Worm (Caenorhabditis elegans) whole organism, L1 larva: ENCODE data around the gene C31E10.5.

Experiments used
- C34B4.2 ChIP-seq: sonication (generic microtip); optimal IDR thresholded peaks from 2 replicates; lab custom pipeline; 2017; ENCODE audit warnings: mild to moderate bottlenecking, missing genetic modification characterization, missing compliant biosample characterization
- aha-1 ChIP-seq: fragments of 150-350 bp; optimal IDR thresholded peaks from 2 replicates; lab custom pipeline; 2014; ENCODE audit warnings: missing biosample characterization, missing genetic modification characterization
- ama-1 ChIP-seq: fragments of 150-350 bp; optimal IDR thresholded peaks from 2 replicates; lab custom pipeline; 2014
- ceh-88 ChIP-seq: fragments of 200-800 bp; sonication (Bioruptor generic); IDR thresholded peaks from 2 replicates; pipeline ENCODE4 v1.3.6; 2022; ENCODE audit warnings: missing genetic modification characterization, missing compliant biosample characterization
- ceh-90 ChIP-seq: sonication (generic microtip); optimal IDR thresholded peaks from 2 replicates; lab custom pipeline; 2016; ENCODE audit warnings: missing genetic modification characterization, missing compliant biosample characterization
- ces-1 ChIP-seq: fragments of 150-350 bp; optimal IDR thresholded peaks from 2 replicates; lab custom pipeline; 2014; ENCODE audit warnings: missing biosample characterization, missing genetic modification reagents, missing genetic modification characterization
- dsc-1 ChIP-seq: sonication (generic microtip); optimal IDR thresholded peaks from 2 replicates; lab custom pipeline; 2016; ENCODE audit warnings: mild to moderate bottlenecking, missing genetic modification characterization, missing compliant biosample characterization
- efl-1 ChIP-seq, 4 experiments: fragments of 150-350 bp; optimal IDR thresholded peaks in 3 of 4; peaks in 1 of 4; 1 replicate in 1 of 4; 2 replicates in 3 of 4; lab custom pipeline; 2014; ENCODE audit warnings: missing biosample characterization in 2 of 4, missing genetic modification characterization in 2 of 4, missing genetic modification reagents in 2 of 4
- efl-3 ChIP-seq: fragments of 200-800 bp; sonication (Bioruptor generic); optimal IDR thresholded peaks from 2 replicates; lab custom pipeline; 2018; ENCODE audit warnings: mild to moderate bottlenecking, missing genetic modification characterization, missing compliant biosample characterization
- elt-2 ChIP-seq: sonication (generic microtip); optimal IDR thresholded peaks from 2 replicates; lab custom pipeline; 2016; ENCODE audit warnings: missing genetic modification characterization, mild to moderate bottlenecking, inconsistent platforms, missing compliant biosample characterization, missing genetic modification reagents
- elt-3 ChIP-seq, 6 experiments: fragments of 150-350 bp in 1 of 6; sonication (generic microtip); optimal IDR thresholded peaks; 2 replicates each; lab custom pipeline; 2017 to 2018; ENCODE audit warnings: missing biosample characterization in 6 of 6, missing genetic modification characterization in 6 of 6, inconsistent platforms in 1 of 6
- ets-5 ChIP-seq: fragments of 200-800 bp; sonication (Bioruptor generic); IDR thresholded peaks from 2 replicates; pipeline ENCODE4 v1.3.6; 2022; ENCODE audit warnings: missing genetic modification characterization, missing compliant biosample characterization
- fkh-8 ChIP-seq: sonication (generic microtip); optimal IDR thresholded peaks from 2 replicates; lab custom pipeline; 2016; ENCODE audit warnings: mild to moderate bottlenecking, missing genetic modification characterization, missing compliant biosample characterization
- lin-14 ChIP-seq: fragments of 200-800 bp; sonication (Bioruptor generic); optimal IDR thresholded peaks from 2 replicates; lab custom pipeline; 2018; ENCODE audit warnings: mild to moderate bottlenecking, missing genetic modification characterization, moderate library complexity, missing compliant biosample characterization
- lin-35 ChIP-seq, 2 experiments: fragments of 150-350 bp; optimal IDR thresholded peaks; 2 replicates each; lab custom pipeline; 2014; ENCODE audit warnings: missing biosample characterization in 2 of 2, missing genetic modification characterization in 2 of 2, missing genetic modification reagents in 2 of 2
- lir-3 ChIP-seq: sonication (generic microtip); optimal IDR thresholded peaks from 2 replicates; lab custom pipeline; 2016; ENCODE audit warnings: mild to moderate bottlenecking, missing genetic modification characterization, moderate library complexity, missing compliant biosample characterization; ENCODE audit not compliant: poor library complexity
- mep-1 ChIP-seq: fragments of 150-350 bp; optimal IDR thresholded peaks from 2 replicates; lab custom pipeline; 2014; ENCODE audit warnings: missing biosample characterization, missing genetic modification characterization
- nhr-12 ChIP-seq: sonication (generic microtip); optimal IDR thresholded peaks from 2 replicates; lab custom pipeline; 2017; ENCODE audit warnings: missing biosample characterization, missing genetic modification characterization
- nhr-47 ChIP-seq: sonication (generic microtip); optimal IDR thresholded peaks from 2 replicates; lab custom pipeline; 2016; ENCODE audit warnings: mild to moderate bottlenecking, missing genetic modification characterization, moderate library complexity, missing compliant biosample characterization
- nhr-71 ChIP-seq: sonication (generic microtip); optimal IDR thresholded peaks from 2 replicates; lab custom pipeline; 2016; ENCODE audit warnings: mild to moderate bottlenecking, missing genetic modification characterization, moderate library complexity, missing compliant biosample characterization
- nhr-76 ChIP-seq: sonication (generic microtip); optimal IDR thresholded peaks from 2 replicates; lab custom pipeline; 2017; ENCODE audit warnings: missing biosample characterization, missing genetic modification characterization
- nhr-85 ChIP-seq: sonication (generic microtip); peaks from one replicate; lab custom pipeline; 2016; ENCODE audit warnings: missing genetic modification characterization, inconsistent platforms, missing compliant biosample characterization
- pax-3 ChIP-seq: fragments of 200-800 bp; sonication (Bioruptor generic); optimal IDR thresholded peaks from 2 replicates; lab custom pipeline; 2018; ENCODE audit warnings: mild to moderate bottlenecking, missing genetic modification characterization, moderate library complexity, missing compliant biosample characterization
- pqm-1 ChIP-seq: sonication (generic microtip); optimal IDR thresholded peaks from 3 replicates; lab custom pipeline; 2017; ENCODE audit warnings: missing biosample characterization, missing genetic modification characterization
- skn-1 ChIP-seq: fragments of 150-350 bp; optimal IDR thresholded peaks from 2 replicates; lab custom pipeline; 2014; ENCODE audit warnings: missing biosample characterization, missing genetic modification characterization
- snpc-4 ChIP-seq: fragments of 150-350 bp; optimal IDR thresholded peaks from 2 replicates; lab custom pipeline; 2014; ENCODE audit warnings: missing biosample characterization, missing genetic modification characterization
- snu-23 ChIP-seq: sonication (generic microtip); optimal IDR thresholded peaks from 2 replicates; lab custom pipeline; 2016; ENCODE audit warnings: missing genetic modification characterization, missing compliant biosample characterization
- sox-4 ChIP-seq: sonication (generic microtip); optimal IDR thresholded peaks from 2 replicates; lab custom pipeline; 2016; ENCODE audit warnings: missing genetic modification characterization, missing compliant biosample characterization
- swsn-7 ChIP-seq: sonication (generic microtip); optimal IDR thresholded peaks from 2 replicates; lab custom pipeline; 2016; ENCODE audit warnings: missing genetic modification characterization, missing compliant biosample characterization
- unc-30 ChIP-seq: sonication (generic microtip); optimal IDR thresholded peaks from 2 replicates; lab custom pipeline; 2017; ENCODE audit warnings: missing biosample characterization, missing genetic modification characterization
- unc-62 ChIP-seq: fragments of 150-350 bp; optimal IDR thresholded peaks from 2 replicates; lab custom pipeline; 2014; ENCODE audit warnings: missing biosample characterization, missing genetic modification reagents, missing genetic modification characterization
- unc-86 ChIP-seq: sonication (generic microtip); optimal IDR thresholded peaks from 2 replicates; lab custom pipeline; 2016; ENCODE audit warnings: missing genetic modification characterization, missing compliant biosample characterization
- xbp-1 ChIP-seq: sonication (generic microtip); optimal IDR thresholded peaks from 2 replicates; lab custom pipeline; 2016; ENCODE audit warnings: missing genetic modification characterization, missing compliant biosample characterization
- zag-1 ChIP-seq: fragments of 150-350 bp; optimal IDR thresholded peaks from 2 replicates; lab custom pipeline; 2014; ENCODE audit warnings: missing biosample characterization, missing genetic modification characterization
- zip-4 ChIP-seq: fragments of 200-800 bp; sonication (Bioruptor generic); optimal IDR thresholded peaks from 2 replicates; lab custom pipeline; 2018; ENCODE audit warnings: mild to moderate bottlenecking, missing genetic modification characterization, moderate library complexity, missing compliant biosample characterization
- ztf-11 ChIP-seq, 2 experiments: sonication (generic microtip); optimal IDR thresholded peaks; 2 replicates each; lab custom pipeline; 2016 to 2017; ENCODE audit warnings: missing genetic modification characterization in 2 of 2, missing biosample characterization in 1 of 2, missing compliant biosample characterization in 1 of 2

The C31E10.5 gene

ce11 chrX:13969257-13969968 is 26.2 kb downstream of the C31E10.5 start (continued):
- TF ChIP-seq mep-1 (tag; lab: Kevin White, UChicago) (peak; percentile 61), efl-1 (optimal IDR thresholded peaks at IDR 0.05; lab: Kevin White, UChicago) (peak; percentile 44 to 61), efl-1 (GFP tag; optimal IDR thresholded peaks at IDR 0.05 in 1 of 2; lab: Kevin White, UChicago) (peak in 1 of 2 experiments; percentile 86), swsn-7 (peak; percentile 82), nhr-76 (tag; lab: Kevin White, UChicago) (no peak), fkh-8 (tag; lab: Kevin White, UChicago) (peak; percentile 93), unc-62 (no peak), nhr-47 (tag; lab: Kevin White, UChicago) (peak; percentile 81), nhr-12 (no peak), ces-1 (GFP tag; lab: Kevin White, UChicago) (no peak), elt-3 (tag; optimal IDR thresholded peaks at IDR 0.05; lab: Kevin White, UChicago) (no peak)

ce11 chrX:13968292-13968691 is 27.3 kb downstream of the C31E10.5 start, which contains the start of gene pqn-39:
Gene pqn-39, minus strand, starts transcription at chrX:13968676.
- TF ChIP-seq C34B4.2 (tag; lab: Kevin White, UChicago) (no peak), nhr-85 (tag; lab: Kevin White, UChicago) (peak; percentile 61)

ce11 chrX:13963203-13963602 is 32.4 kb downstream of the C31E10.5 start, which contains the start of gene F48F7.3:
Gene F48F7.3, plus strand, starts transcription at chrX:13963503.
- no peak for TF ChIP-seq ztf-11 (tag; optimal IDR thresholded peaks at IDR 0.05; lab: Kevin White, UChicago)
- TF ChIP-seq unc-62, result no peak
- no peak for TF ChIP-seq lin-14 (GFP tag; lab: Kevin White, UChicago)
- no peak for TF ChIP-seq skn-1 (tag; lab: Kevin White, UChicago)
- TF ChIP-seq nhr-76 (tag; lab: Kevin White, UChicago), result no peak
- TF ChIP-seq ceh-90 (tag; lab: Kevin White, UChicago), result no peak
- no peak for TF ChIP-seq ama-1 (lab: Kevin White, UChicago)
- TF ChIP-seq unc-30 (tag; lab: Kevin White, UChicago), result no peak
- no peak for TF ChIP-seq zag-1 (tag; lab: Kevin White, UChicago)
- no peak for TF ChIP-seq snpc-4 (tag; lab: Kevin White, UChicago)
- TF ChIP-seq efl-3 (GFP tag; lab: Kevin White, UChicago), result no peak
- no peak for TF ChIP-seq zip-4 (GFP tag; lab: Kevin White, UChicago)
- no peak for TF ChIP-seq unc-86
- TF ChIP-seq fkh-8 (tag; lab: Kevin White, UChicago), result no peak
- TF ChIP-seq, all 84 proteins: peak for 0

ce11 chrX:13959849-13960248 is 35.8 kb downstream of the C31E10.5 start, which contains the start of gene syx-2:
Gene syx-2, plus strand, starts transcription at chrX:13960149.
- TF ChIP-seq ceh-88 (GFP tag; lab: Robert Waterston, UW) (no peak), nhr-85 (tag; lab: Kevin White, UChicago) (peak; percentile 4)

- TF ChIP-seq xbp-1 (tag; lab: Kevin White, UChicago), result no peak
- TF ChIP-seq unc-86, result no peak
- no peak for TF ChIP-seq aha-1 (tag; lab: Kevin White, UChicago)
- no peak for TF ChIP-seq pax-3 (tag; lab: Kevin White, UChicago)
- TF ChIP-seq lin-35 (GFP tag; optimal IDR thresholded peaks at IDR 0.05; lab: Kevin White, UChicago), result peak in 1 of 2 experiments; percentile 5
- no peak for TF ChIP-seq nhr-76 (tag; lab: Kevin White, UChicago)
- TF ChIP-seq ets-5, result no peak
- TF ChIP-seq snu-23 (GFP tag; lab: Kevin White, UChicago), result no peak
- TF ChIP-seq nhr-71, result no peak
- no peak for TF ChIP-seq sox-4 (tag; lab: Kevin White, UChicago)
- TF ChIP-seq lir-3 (tag; lab: Kevin White, UChicago), result no peak
- TF ChIP-seq elt-2 (tag; lab: Kevin White, UChicago), result peak; percentile 31
- no peak for TF ChIP-seq pqm-1
- no peak for TF ChIP-seq dsc-1 (tag; lab: Kevin White, UChicago)
- TF ChIP-seq skn-1 (tag; lab: Kevin White, UChicago), result no peak
Observed at ce11 chrX:13959383-13959782, 36.3 kb downstream of the C31E10.5 start.
